Worm (Caenorhabditis elegans) whole organism, L1 larva: Measurements from ENCODE around the gene C06E4.3.

Experiments used
- ceh-82 ChIP-seq, 3 experiments: fragments of 150-350 bp in 1 of 3; sonication (generic microtip) in 2 of 3; optimal IDR thresholded peaks; 2 replicates each; lab custom pipeline; 2014 to 2017; ENCODE audit warnings: missing biosample characterization in 3 of 3, missing genetic modification characterization in 3 of 3
- lin-13 ChIP-seq: fragments of 150-350 bp; optimal IDR thresholded peaks from 2 replicates; lab custom pipeline; 2014; ENCODE audit warnings: missing biosample characterization, missing genetic modification reagents, missing genetic modification characterization
- lin-35 ChIP-seq, 2 experiments: fragments of 150-350 bp; optimal IDR thresholded peaks; 2 replicates each; lab custom pipeline; 2014; ENCODE audit warnings: missing biosample characterization in 2 of 2, missing genetic modification characterization in 2 of 2, missing genetic modification reagents in 2 of 2
- tlp-1 ChIP-seq: fragments of 150-350 bp; optimal IDR thresholded peaks from 2 replicates; lab custom pipeline; 2014; ENCODE audit warnings: missing biosample characterization, missing genetic modification characterization
- unc-98 ChIP-seq: fragments of 200-800 bp; sonication (Bioruptor generic); IDR thresholded peaks from 2 replicates; pipeline ENCODE4 v1.3.6; 2022; ENCODE audit warnings: missing genetic modification characterization, missing compliant biosample characterization

DNA sequence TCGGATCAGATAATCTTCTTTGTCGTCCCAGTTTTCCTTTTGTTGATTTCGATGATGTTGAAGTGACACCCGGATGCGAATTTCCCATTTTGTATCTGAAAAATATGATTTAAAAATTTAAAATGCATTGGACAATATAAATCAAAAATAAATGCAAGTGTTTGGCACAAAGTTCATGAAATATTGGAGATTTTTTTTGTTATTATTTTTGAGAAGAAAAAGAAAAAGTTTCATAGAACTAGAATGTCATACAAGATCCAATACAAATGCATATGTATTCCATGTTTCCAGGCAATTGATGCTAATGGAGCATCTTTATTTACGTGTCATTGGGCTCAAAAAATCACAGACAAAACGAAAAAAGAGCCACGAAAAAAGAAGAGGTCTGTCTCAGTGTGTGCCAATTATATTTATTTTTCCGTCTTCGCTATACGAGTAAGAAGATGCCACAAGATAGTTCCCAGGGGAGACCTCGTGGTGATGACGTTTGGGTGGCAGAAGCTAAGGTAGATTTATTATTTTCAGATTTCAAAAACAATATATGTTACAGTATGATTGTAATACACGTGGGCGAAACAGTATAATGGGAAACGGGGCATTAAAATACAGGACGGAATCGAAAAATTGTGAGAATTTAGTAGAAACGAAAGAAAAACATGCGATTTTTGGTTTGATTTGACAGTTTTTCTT lies 41.1 kb upstream of the C06E4.3 start, which contains the start of the genes glb-23 and R13A1.1:
- no peak for TF ChIP-seq lin-35 (GFP tag; optimal IDR thresholded peaks at IDR 0.05; lab: Kevin White, UChicago)
- no peak for TF ChIP-seq lin-13 (GFP tag; lab: Kevin White, UChicago)
- no peak for TF ChIP-seq ceh-82 (tag; optimal IDR thresholded peaks at IDR 0.05; lab: Kevin White, UChicago)
- TF ChIP-seq unc-98 (GFP tag; lab: Robert Waterston, UW) = no peak
- TF ChIP-seq tlp-1 (tag; lab: Kevin White, UChicago) = no peak
